Worm (Caenorhabditis elegans) whole organism, L4 larva: ENCODE measurements around the gene cysl-4.

Experiments
- F10B5.3 ChIP-seq: sonication (generic microtip); optimal IDR thresholded peaks from 2 replicates; lab custom pipeline; 2016; ENCODE audit warnings: mild to moderate bottlenecking, missing genetic modification characterization, missing compliant biosample characterization
- F44E2.7 ChIP-seq: fragments of 200-800 bp; sonication (Bioruptor generic); IDR thresholded peaks from 2 replicates; pipeline ENCODE4 v2.1.2; 2022; ENCODE audit warnings: missing genetic modification characterization, missing compliant biosample characterization
- R02D3.7 ChIP-seq: fragments of 150-350 bp; sonication (generic microtip); optimal IDR thresholded peaks from 3 replicates; lab custom pipeline; 2014; ENCODE audit warnings: missing biosample characterization, missing genetic modification characterization
- T26A8.4 ChIP-seq: fragments of 200-800 bp; sonication (Bioruptor generic); IDR thresholded peaks from 2 replicates; pipeline ENCODE4 v1.3.6; 2022; ENCODE audit warnings: missing genetic modification characterization, missing compliant biosample characterization
- Y105C5A.15 ChIP-seq: fragments of 200-800 bp; sonication (Bioruptor generic); IDR thresholded peaks from 2 replicates; pipeline ENCODE4 v1.3.6; 2022; ENCODE audit warnings: missing genetic modification characterization, missing compliant biosample characterization
- Y48G9A.11 ChIP-seq: fragments of 200-800 bp; sonication (Bioruptor generic); IDR thresholded peaks from 2 replicates; pipeline ENCODE4 v1.3.6; 2022; ENCODE audit warnings: missing genetic modification reagents, missing genetic modification characterization, missing compliant biosample characterization
- aha-1 ChIP-seq: fragments of 150-350 bp; peaks from one replicate; lab custom pipeline; 2014; ENCODE audit warnings: missing biosample characterization, missing genetic modification characterization
- arid-1 ChIP-seq: fragments of 200-800 bp; sonication (Bioruptor generic); conservative IDR thresholded peaks from 2 replicates; pipeline ENCODE4 v1.3.6; 2022; ENCODE audit warnings: missing genetic modification reagents, missing genetic modification characterization, missing compliant biosample characterization
- ctbp-1 ChIP-seq: fragments of 200-800 bp; sonication (Bioruptor generic); IDR thresholded peaks from 2 replicates; pipeline ENCODE4 v1.3.6; 2022; ENCODE audit warnings: missing genetic modification reagents, missing genetic modification characterization, missing compliant biosample characterization
- dmd-6 ChIP-seq: fragments of 200-800 bp; sonication (Bioruptor generic); IDR thresholded peaks from 2 replicates; pipeline ENCODE4 v1.3.6; 2022; ENCODE audit warnings: missing genetic modification reagents, missing genetic modification characterization, missing compliant biosample characterization
- dmd-9 ChIP-seq: fragments of 200-800 bp; sonication (Bioruptor generic); IDR thresholded peaks from 2 replicates; pipeline ENCODE4 v1.3.6; 2022; ENCODE audit warnings: missing genetic modification reagents, missing genetic modification characterization, missing compliant biosample characterization
- duxl-1 ChIP-seq: sonication (generic microtip); optimal IDR thresholded peaks from 2 replicates; lab custom pipeline; 2016; ENCODE audit warnings: mild to moderate bottlenecking, missing genetic modification characterization, moderate library complexity, missing compliant biosample characterization; ENCODE audit not compliant: poor library complexity
- dve-1 ChIP-seq: sonication (generic microtip); optimal IDR thresholded peaks from 2 replicates; lab custom pipeline; 2017; ENCODE audit warnings: antibody characterized with exemption, mild to moderate bottlenecking, missing genetic modification characterization, missing compliant biosample characterization; ENCODE audit not compliant: insufficient read depth
- egl-27 ChIP-seq: sonication (generic microtip); optimal IDR thresholded peaks from 3 replicates; lab custom pipeline; 2017; ENCODE audit warnings: missing biosample characterization, missing genetic modification reagents, missing genetic modification characterization
- hif-1 ChIP-seq, 2 experiments: sonication (generic microtip); optimal IDR thresholded peaks; 2 replicates each; lab custom pipeline; 2016 to 2017; ENCODE audit warnings: missing compliant biosample characterization in 2 of 2, missing genetic modification characterization in 2 of 2, missing genetic modification reagents in 2 of 2, missing genotype in 2 of 2, mild to moderate bottlenecking in 1 of 2
- hlh-11 ChIP-seq: fragments of 200-800 bp; sonication (Bioruptor generic); optimal IDR thresholded peaks from 2 replicates; lab custom pipeline; 2018; ENCODE audit warnings: mild to moderate bottlenecking, missing genetic modification characterization, missing compliant biosample characterization
- hmg-1.1 ChIP-seq: fragments of 200-800 bp; sonication (Bioruptor generic); IDR thresholded peaks from 2 replicates; pipeline ENCODE4 v1.3.6; 2022; ENCODE audit warnings: missing genetic modification reagents, missing genetic modification characterization, missing compliant biosample characterization
- lim-7 ChIP-seq: fragments of 200-800 bp; sonication (Bioruptor generic); IDR thresholded peaks from 2 replicates; pipeline ENCODE4 v1.3.6; 2022; ENCODE audit warnings: missing genetic modification characterization, missing compliant biosample characterization
- lin-13 ChIP-seq: fragments of 150-350 bp; optimal IDR thresholded peaks from 2 replicates; lab custom pipeline; 2014; ENCODE audit warnings: missing biosample characterization, missing genetic modification reagents, missing genetic modification characterization
- lin-15B ChIP-seq: fragments of 150-350 bp; sonication (generic microtip); optimal IDR thresholded peaks from 3 replicates; lab custom pipeline; 2014; ENCODE audit warnings: missing biosample characterization, missing genetic modification characterization
- lin-29 ChIP-seq: fragments of 200-800 bp; sonication (Bioruptor generic); IDR thresholded peaks from 2 replicates; pipeline ENCODE4 v1.3.6; 2022; ENCODE audit warnings: missing genetic modification reagents, missing genetic modification characterization, missing compliant biosample characterization
- mxl-2 ChIP-seq: fragments of 200-800 bp; sonication (Bioruptor generic); conservative IDR thresholded peaks from 2 replicates; pipeline ENCODE4 v1.3.6; 2022; ENCODE audit warnings: missing genetic modification reagents, missing genetic modification characterization, missing compliant biosample characterization
- nhr-10 ChIP-seq: fragments of 150-350 bp; optimal IDR thresholded peaks from 2 replicates; lab custom pipeline; 2014; ENCODE audit warnings: missing biosample characterization, missing genetic modification characterization
- nhr-11 ChIP-seq: fragments of 150-350 bp; optimal IDR thresholded peaks from 2 replicates; lab custom pipeline; 2014; ENCODE audit warnings: missing biosample characterization, missing genetic modification characterization
- nhr-25 ChIP-seq: sonication (generic microtip); optimal IDR thresholded peaks from 2 replicates; lab custom pipeline; 2017; ENCODE audit warnings: missing genetic modification characterization, mild to moderate bottlenecking, missing compliant biosample characterization, antibody characterized with exemption, moderate library complexity, borderline replicate concordance; ENCODE audit not compliant: insufficient read depth
- nhr-28 ChIP-seq: fragments of 150-350 bp; optimal IDR thresholded peaks from 2 replicates; lab custom pipeline; 2014; ENCODE audit warnings: missing biosample characterization, missing genetic modification characterization
- nhr-41 ChIP-seq: fragments of 200-800 bp; sonication (Bioruptor generic); IDR thresholded peaks from 2 replicates; pipeline ENCODE4 v1.3.6; 2022; ENCODE audit warnings: missing genetic modification reagents, missing genetic modification characterization, missing compliant biosample characterization
- nhr-76 ChIP-seq: fragments of 150-350 bp; optimal IDR thresholded peaks from 2 replicates; lab custom pipeline; 2014; ENCODE audit warnings: missing biosample characterization, missing genetic modification characterization
- nhr-77 ChIP-seq: fragments of 150-350 bp; optimal IDR thresholded peaks from 2 replicates; lab custom pipeline; 2014; ENCODE audit warnings: missing biosample characterization, missing genetic modification characterization
- spr-3 ChIP-seq: fragments of 200-800 bp; sonication (Bioruptor generic); optimal IDR thresholded peaks from 2 replicates; lab custom pipeline; 2018; ENCODE audit warnings: mild to moderate bottlenecking, missing genetic modification characterization, missing compliant biosample characterization
- unc-130 ChIP-seq: sonication (generic microtip); optimal IDR thresholded peaks from 2 replicates; lab custom pipeline; 2016; ENCODE audit warnings: missing genetic modification reagents, missing genetic modification characterization, missing compliant biosample characterization
- unc-39 ChIP-seq: sonication (generic microtip); optimal IDR thresholded peaks from 2 replicates; lab custom pipeline; 2017; ENCODE audit warnings: missing biosample characterization, missing genetic modification characterization
- unc-62 ChIP-seq, 3 experiments: fragments of 150-350 bp in 1 of 3; sonication (generic microtip); optimal IDR thresholded peaks in 2 of 3; peaks in 1 of 3; 1 replicate in 1 of 3; 2 replicates in 2 of 3; lab custom pipeline; 2014 to 2017; ENCODE audit warnings: missing biosample characterization in 3 of 3, missing genetic modification characterization in 3 of 3, missing genetic modification reagents in 3 of 3, missing genotype in 1 of 3
- zag-1 ChIP-seq: fragments of 150-350 bp; optimal IDR thresholded peaks from 2 replicates; lab custom pipeline; 2014; ENCODE audit warnings: missing biosample characterization, missing genetic modification characterization
- zfp-2 ChIP-seq: sonication (generic microtip); optimal IDR thresholded peaks from 2 replicates; lab custom pipeline; 2016; ENCODE audit warnings: mild to moderate bottlenecking, missing genetic modification characterization, missing compliant biosample characterization

cysl-4 gene

ce11 chrV:2004659-2005058 lies at the start of gene cysl-4:
cysl-4 (plus strand) TSS chrV:2004959.
- TF ChIP-seq Y48G9A.11 (no peak), unc-62 (GFP tag; optimal IDR thresholded peaks at IDR 0.05 in 1 of 2; lab: Kevin White, UChicago) (peak in 1 of 2 experiments; percentile 16), unc-62 (tag; optimal IDR thresholded peaks at IDR 0.05; lab: Kevin White, UChicago) (no peak)

- TF ChIP-seq hmg-1.1 (GFP tag; lab: Robert Waterston, UW) = no peak
- no peak for TF ChIP-seq nhr-10
- TF ChIP-seq F44E2.7 (GFP tag; lab: Robert Waterston, UW) = no peak
- no peak for TF ChIP-seq zfp-2 (tag; lab: Kevin White, UChicago)
- no peak for TF ChIP-seq zag-1 (tag; lab: Kevin White, UChicago)
- no peak for TF ChIP-seq hif-1 (tag; optimal IDR thresholded peaks at IDR 0.05; lab: Kevin White, UChicago)
- TF ChIP-seq nhr-77 = no peak
- TF ChIP-seq F10B5.3 = no peak
- TF ChIP-seq lin-29 = no peak
- TF ChIP-seq dve-1 = no peak
- no peak for TF ChIP-seq unc-130 (GFP tag; lab: Kevin White, UChicago)
- no peak for TF ChIP-seq lin-13 (GFP tag; lab: Kevin White, UChicago)
- no peak for TF ChIP-seq egl-27 (tag; lab: Kevin White, UChicago)
- no peak for TF ChIP-seq unc-39 (tag; lab: Kevin White, UChicago)
- TF ChIP-seq lim-7 (GFP tag; lab: Robert Waterston, UW) = no peak
- no peak for TF ChIP-seq lin-15B (tag; lab: Kevin White, UChicago)
- no peak for TF ChIP-seq aha-1
- no peak for TF ChIP-seq nhr-25 (tag; lab: Kevin White, UChicago)
- no peak for TF ChIP-seq nhr-28 (tag; lab: Kevin White, UChicago)
Measured at ce11 chrV:1955246-1955645, 49.5 kb upstream of the cysl-4 start.

DNA sequence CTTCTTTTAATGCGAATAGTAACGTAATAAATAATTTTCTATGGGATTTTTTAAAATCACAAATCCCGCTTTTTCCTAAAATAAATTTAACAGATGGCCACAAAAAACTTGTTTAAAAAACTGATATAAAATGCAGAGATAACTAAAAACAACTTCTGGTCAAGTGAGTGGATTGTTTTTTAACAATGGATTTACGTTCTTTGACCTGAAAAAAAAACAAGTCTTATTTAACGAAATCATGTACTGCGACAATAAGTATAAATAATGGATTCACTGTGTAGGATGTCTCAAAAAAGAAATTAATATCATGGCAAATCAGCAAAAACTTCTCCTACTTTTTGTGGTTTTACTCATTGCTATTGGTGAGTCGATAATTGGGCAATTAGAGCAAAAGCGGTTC lies 47.6 kb upstream of the cysl-4 start, which contains the start of gene fipr-25:
TSS of gene fipr-25 (plus strand) at position 301 of the 400 bp plus-strand sequence.
- TF ChIP-seq egl-27 (tag; lab: Kevin White, UChicago) = no peak
- TF ChIP-seq dmd-9 (GFP tag; lab: Robert Waterston, UW) = no peak
- TF ChIP-seq Y105C5A.15 = no peak
- no peak for TF ChIP-seq nhr-41 (GFP tag; lab: Robert Waterston, UW)
- no peak for TF ChIP-seq duxl-1 (tag; lab: Kevin White, UChicago)
- no peak for TF ChIP-seq T26A8.4 (GFP tag; lab: Robert Waterston, UW)

- TF ChIP-seq unc-62 (GFP tag; optimal IDR thresholded peaks at IDR 0.05 in 1 of 2; lab: Kevin White, UChicago) (peak in 1 of 2 experiments; percentile 21), unc-62 (tag; optimal IDR thresholded peaks at IDR 0.05; lab: Kevin White, UChicago) (no peak), R02D3.7 (tag; lab: Kevin White, UChicago) (no peak)
Measured at ce11 chrV:1961453-1961852, 43.3 kb upstream of the cysl-4 start, which contains the start of gene Y40B10B.1. Y40B10B.1 (minus strand) TSS chrV:1961553.

DNA sequence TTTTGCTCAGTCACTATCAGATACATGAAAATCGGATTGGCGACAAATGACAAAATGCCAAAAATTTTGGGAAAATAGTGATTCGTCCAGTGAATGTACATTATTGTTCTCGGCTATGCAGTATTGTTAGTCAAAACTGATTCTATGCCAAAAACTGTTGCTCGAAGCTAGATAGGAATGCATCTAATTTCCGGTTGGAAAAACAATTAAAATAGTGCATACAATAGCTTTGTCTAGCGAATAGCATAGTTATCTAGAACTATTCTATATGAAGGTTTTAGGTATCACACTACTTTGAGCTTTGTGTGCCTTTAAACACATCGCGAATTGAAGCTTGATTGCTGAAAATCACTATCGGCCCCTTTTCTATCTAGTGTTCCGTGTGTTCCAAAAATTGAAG lies 40.0 kb upstream of the cysl-4 start, which contains the start of gene srj-15:
TSS of gene srj-15 (minus strand) at position 101 of the 400 bp plus-strand sequence.
- TF ChIP-seq nhr-11 (tag; lab: Kevin White, UChicago) (no peak), hlh-11 (tag; lab: Kevin White, UChicago) (no peak), Y105C5A.15 (no peak), aha-1 (no peak)

DNA sequence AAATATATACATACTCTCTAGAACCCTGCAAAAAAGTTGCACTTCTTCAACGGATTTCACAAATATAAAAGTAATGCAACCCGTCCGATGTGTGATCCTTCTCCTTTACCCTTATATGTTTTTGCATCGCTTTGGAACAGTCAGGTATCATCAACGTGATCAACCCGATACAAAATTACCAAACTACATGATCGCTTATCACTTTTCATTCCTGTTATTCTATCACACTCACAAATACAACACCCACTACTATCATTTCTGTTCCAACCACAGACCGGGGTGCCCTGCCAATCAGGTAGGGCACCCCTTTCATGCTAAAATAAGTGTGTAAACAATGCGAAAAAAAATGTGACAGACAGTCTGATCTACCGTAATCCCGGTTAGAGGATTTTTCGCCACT lies 37.8 kb upstream of the cysl-4 start:
- TF ChIP-seq arid-1 (GFP tag; lab: Robert Waterston, UW) (no peak), mxl-2 (no peak), T26A8.4 (GFP tag; lab: Robert Waterston, UW) (no peak), nhr-76 (tag; lab: Kevin White, UChicago) (peak; percentile 39), lin-13 (GFP tag; lab: Kevin White, UChicago) (no peak), dmd-6 (GFP tag; lab: Robert Waterston, UW) (peak; percentile 37; the same call in 1 of the 2 replicates), nhr-10 (no peak), spr-3 (GFP tag; lab: Kevin White, UChicago) (no peak), ctbp-1 (GFP tag; lab: Robert Waterston, UW) (no peak), nhr-28 (tag; lab: Kevin White, UChicago) (peak; percentile 11), aha-1 (peak; percentile 49)
